Worm (Caenorhabditis elegans) whole organism, L2 larva: Measurements from ENCODE around the gene pcp-1.

Experiments
- ZK546.5 ChIP-seq: sonication (generic microtip); optimal IDR thresholded peaks from 2 replicates; lab custom pipeline; 2017; ENCODE audit warnings: missing biosample characterization, missing genetic modification characterization
- alr-1 ChIP-seq: fragments of 150-350 bp; optimal IDR thresholded peaks from 2 replicates; lab custom pipeline; 2014; ENCODE audit warnings: missing biosample characterization, missing genetic modification characterization
- ama-1 ChIP-seq: fragments of 150-350 bp; optimal IDR thresholded peaks from 2 replicates; lab custom pipeline; 2018; ENCODE audit warnings: inconsistent platforms
- blmp-1 ChIP-seq: sonication (generic microtip); optimal IDR thresholded peaks from 2 replicates; lab custom pipeline; 2017; ENCODE audit warnings: missing genetic modification characterization, mild to moderate bottlenecking, missing compliant biosample characterization, antibody characterized with exemption, moderate library complexity; ENCODE audit not compliant: insufficient read depth
- ceh-16 ChIP-seq: fragments of 150-350 bp; optimal IDR thresholded peaks from 2 replicates; lab custom pipeline; 2014; ENCODE audit warnings: missing biosample characterization, missing genetic modification characterization
- crh-2 ChIP-seq: sonication (generic microtip); optimal IDR thresholded peaks from 2 replicates; lab custom pipeline; 2017; ENCODE audit warnings: missing biosample characterization, missing genetic modification characterization
- dmd-4 ChIP-seq: sonication (generic microtip); optimal IDR thresholded peaks from 2 replicates; lab custom pipeline; 2017; ENCODE audit warnings: missing biosample characterization, missing genetic modification characterization
- egl-27 ChIP-seq: sonication (generic microtip); optimal IDR thresholded peaks from 3 replicates; lab custom pipeline; 2017; ENCODE audit warnings: missing biosample characterization, missing genetic modification reagents, missing genetic modification characterization
- elt-1 ChIP-seq: fragments of 150-350 bp; optimal IDR thresholded peaks from 2 replicates; lab custom pipeline; 2014; ENCODE audit warnings: missing biosample characterization, missing genetic modification characterization
- elt-3 ChIP-seq: sonication (generic microtip); optimal IDR thresholded peaks from 2 replicates; lab custom pipeline; 2017; ENCODE audit warnings: missing biosample characterization, missing genetic modification characterization
- fos-1 ChIP-seq: fragments of 150-350 bp; optimal IDR thresholded peaks from 2 replicates; lab custom pipeline; 2014; ENCODE audit warnings: missing biosample characterization, missing genetic modification characterization
- gmeb-1 ChIP-seq: fragments of 150-350 bp; optimal IDR thresholded peaks from 2 replicates; lab custom pipeline; 2014; ENCODE audit warnings: missing biosample characterization, missing genetic modification characterization
- lin-11 ChIP-seq: fragments of 150-350 bp; sonication (generic microtip); optimal IDR thresholded peaks from 2 replicates; lab custom pipeline; 2014; ENCODE audit warnings: missing biosample characterization, missing genetic modification characterization, inconsistent platforms, mixed read lengths
- lin-39 ChIP-seq: fragments of 150-350 bp; optimal IDR thresholded peaks from 2 replicates; lab custom pipeline; 2014; ENCODE audit warnings: missing biosample characterization, missing genetic modification reagents, missing genetic modification characterization
- lsy-2 ChIP-seq, 2 experiments: fragments of 150-350 bp in 1 of 2; sonication (generic microtip) in 1 of 2; optimal IDR thresholded peaks; 2 replicates each; lab custom pipeline; 2014 to 2017; ENCODE audit warnings: missing biosample characterization in 2 of 2, missing genetic modification characterization in 2 of 2
- mab-5 ChIP-seq: fragments of 150-350 bp; optimal IDR thresholded peaks from 2 replicates; lab custom pipeline; 2014; ENCODE audit warnings: missing biosample characterization, missing genetic modification characterization
- mbf-1 ChIP-seq: sonication (generic microtip); optimal IDR thresholded peaks from 2 replicates; lab custom pipeline; 2017; ENCODE audit warnings: missing biosample characterization, missing genetic modification characterization
- mdl-1 ChIP-seq, 2 experiments: fragments of 150-350 bp in 1 of 2; sonication (generic microtip) in 1 of 2; optimal IDR thresholded peaks; 2 replicates each; lab custom pipeline; 2017; ENCODE audit warnings: missing biosample characterization in 2 of 2, missing genetic modification characterization in 2 of 2
- nhr-11 ChIP-seq: fragments of 150-350 bp; optimal IDR thresholded peaks from 2 replicates; lab custom pipeline; 2014; ENCODE audit warnings: missing biosample characterization, missing genetic modification characterization
- nhr-12 ChIP-seq: fragments of 150-350 bp; optimal IDR thresholded peaks from 2 replicates; lab custom pipeline; 2014; ENCODE audit warnings: missing biosample characterization, missing genetic modification characterization
- nhr-129 ChIP-seq: fragments of 150-350 bp; optimal IDR thresholded peaks from 2 replicates; lab custom pipeline; 2014; ENCODE audit warnings: missing biosample characterization, missing genetic modification characterization
- nhr-23 ChIP-seq: fragments of 150-350 bp; optimal IDR thresholded peaks from 2 replicates; lab custom pipeline; 2014; ENCODE audit warnings: missing biosample characterization, missing genetic modification reagents, missing genetic modification characterization
- nhr-25 ChIP-seq: fragments of 150-350 bp; sonication (generic microtip); optimal IDR thresholded peaks from 3 replicates; lab custom pipeline; 2014; ENCODE audit warnings: missing biosample characterization, missing genetic modification characterization
- nhr-6 ChIP-seq: fragments of 150-350 bp; optimal IDR thresholded peaks from 2 replicates; lab custom pipeline; 2014; ENCODE audit warnings: missing biosample characterization, missing genetic modification characterization
- sem-4 ChIP-seq: fragments of 150-350 bp; optimal IDR thresholded peaks from 2 replicates; lab custom pipeline; 2014; ENCODE audit warnings: missing biosample characterization, missing genetic modification reagents, missing genetic modification characterization
- sma-9 ChIP-seq, 2 experiments: fragments of 150-350 bp in 1 of 2; sonication (generic microtip) in 1 of 2; optimal IDR thresholded peaks; 2 replicates each; lab custom pipeline; 2014 to 2016; ENCODE audit warnings: missing genetic modification characterization in 2 of 2, mild to moderate bottlenecking in 1 of 2, missing biosample characterization in 1 of 2, missing compliant biosample characterization in 1 of 2, missing genetic modification reagents in 1 of 2, moderate library complexity in 1 of 2
- snpc-4 ChIP-seq: fragments of 150-350 bp; optimal IDR thresholded peaks from 2 replicates; lab custom pipeline; 2014; ENCODE audit warnings: missing biosample characterization, missing genetic modification characterization
- unc-39 ChIP-seq: fragments of 150-350 bp; optimal IDR thresholded peaks from 2 replicates; lab custom pipeline; 2014; ENCODE audit warnings: missing biosample characterization, missing genetic modification characterization
- unc-55 ChIP-seq: fragments of 150-350 bp; sonication (generic microtip); optimal IDR thresholded peaks from 3 replicates; lab custom pipeline; 2014; ENCODE audit warnings: missing biosample characterization, missing genetic modification reagents, missing genetic modification characterization
- unc-62 ChIP-seq: fragments of 150-350 bp; optimal IDR thresholded peaks from 2 replicates; lab custom pipeline; 2014; ENCODE audit warnings: missing biosample characterization, missing genetic modification reagents, missing genetic modification characterization
- zag-1 ChIP-seq: fragments of 150-350 bp; optimal IDR thresholded peaks from 2 replicates; lab custom pipeline; 2014; ENCODE audit warnings: missing biosample characterization, missing genetic modification characterization
- ztf-4 ChIP-seq: fragments of 150-350 bp; optimal IDR thresholded peaks from 2 replicates; lab custom pipeline; 2014; ENCODE audit warnings: missing biosample characterization, missing genetic modification characterization

The pcp-1 gene

DNA sequence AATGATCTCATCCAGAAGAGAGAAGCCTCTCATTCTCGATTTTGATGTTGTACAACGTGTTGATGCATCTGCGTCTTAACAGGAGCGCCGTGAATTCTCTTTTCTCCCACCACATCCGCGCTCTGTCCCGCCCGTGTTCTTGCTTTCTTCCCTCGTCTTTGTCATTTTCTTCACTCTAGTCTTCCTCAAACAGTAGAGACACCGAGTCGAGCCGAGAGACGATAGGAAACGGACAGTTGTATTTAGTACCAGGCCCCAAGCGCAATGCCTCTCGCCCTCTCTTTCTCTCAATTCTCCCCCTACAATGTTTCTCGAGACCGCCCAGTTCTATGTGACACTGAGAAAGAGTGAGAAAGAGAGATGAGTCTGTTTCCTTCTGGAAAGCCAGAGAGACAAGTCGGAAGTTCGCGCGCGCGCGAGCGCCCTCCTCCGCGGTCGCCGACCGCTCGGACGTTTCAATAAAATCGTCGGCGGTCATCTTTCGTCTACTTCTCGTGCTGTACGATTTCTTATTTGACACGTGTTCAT lies 29.1 kb upstream of the pcp-1 start, which contains the start of gene ZK112.4 (continued):
- TF ChIP-seq fos-1 (tag; lab: Kevin White, UChicago) = peak; percentile 59
- peak; percentile 68 for TF ChIP-seq ama-1 (lab: Kevin White, UChicago)
- no peak for TF ChIP-seq nhr-23 (tag; lab: Kevin White, UChicago)
- peak; percentile 86 for TF ChIP-seq nhr-129 (tag; lab: Kevin White, UChicago)
- peak; percentile 72 for TF ChIP-seq sem-4 (tag; lab: Kevin White, UChicago)
- peak; percentile 70 for TF ChIP-seq crh-2
- peak; percentile 11 for TF ChIP-seq ZK546.5

- TF ChIP-seq ztf-4 (tag; lab: Kevin White, UChicago) (no peak), nhr-12 (tag; lab: Kevin White, UChicago) (no peak), lin-39 (tag; lab: Kevin White, UChicago) (no peak), egl-27 (tag; lab: Kevin White, UChicago) (no peak), unc-62 (no peak), nhr-23 (tag; lab: Kevin White, UChicago) (no peak), lin-11 (no peak), alr-1 (tag; lab: Kevin White, UChicago) (no peak), ceh-16 (no peak), fos-1 (tag; lab: Kevin White, UChicago) (peak; percentile 85), elt-3 (tag; lab: Kevin White, UChicago) (no peak), sma-9 (GFP tag; optimal IDR thresholded peaks at IDR 0.05; lab: Kevin White, UChicago) (peak; percentile 29), sma-9 (tag; optimal IDR thresholded peaks at IDR 0.05; lab: Kevin White, UChicago) (no peak), sem-4 (tag; lab: Kevin White, UChicago) (no peak), dmd-4 (tag; lab: Kevin White, UChicago) (no peak), gmeb-1 (no peak)
Observed at ce11 chrIII:7730331-7730730, 28.4 kb upstream of the pcp-1 start.

DNA sequence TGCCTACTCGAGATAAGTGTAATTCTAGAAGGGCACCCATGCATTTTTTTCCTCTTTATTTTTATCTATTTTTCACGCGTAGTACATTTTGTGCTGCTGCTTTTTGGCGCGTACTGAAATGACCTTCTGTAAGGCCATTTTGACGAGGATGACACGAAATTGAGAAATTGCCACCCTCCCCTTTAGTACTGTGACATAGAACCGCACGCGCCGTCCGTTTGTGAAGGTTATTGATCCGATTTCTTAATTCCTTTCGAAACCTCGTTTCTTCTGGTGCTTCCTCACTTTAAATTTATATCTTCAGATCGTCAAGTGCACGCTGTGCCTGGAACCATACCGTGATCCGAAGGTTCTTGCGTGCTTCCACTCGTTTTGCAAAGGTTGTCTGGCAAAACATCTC lies 27.6 kb upstream of the pcp-1 start:
- no peak for TF ChIP-seq snpc-4 (tag; lab: Kevin White, UChicago)
- TF ChIP-seq nhr-25 = peak; percentile 17
- TF ChIP-seq, all 48 proteins: peak for 1

DNA sequence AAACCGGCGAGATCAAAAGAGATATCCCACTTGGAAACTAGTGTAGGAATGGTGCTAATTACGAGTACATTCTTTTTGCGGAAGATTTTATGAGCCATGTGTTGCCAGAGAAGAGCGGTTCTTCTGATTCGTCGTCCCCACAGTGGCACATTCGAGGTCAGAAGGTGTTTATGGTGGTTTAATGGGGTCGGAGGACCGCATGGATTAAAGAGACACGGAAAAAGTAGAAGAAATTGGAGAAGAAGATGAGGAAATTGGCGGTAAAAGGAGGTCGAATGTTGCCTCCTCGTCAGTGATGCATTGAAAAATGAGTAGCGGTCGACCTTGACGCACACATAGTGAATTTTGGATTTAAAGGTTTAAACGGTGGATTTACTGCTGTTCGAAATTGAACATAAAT lies 25.1 kb upstream of the pcp-1 start:
- TF ChIP-seq blmp-1 (tag; lab: Kevin White, UChicago) (no peak), sem-4 (tag; lab: Kevin White, UChicago) (no peak), mab-5 (tag; lab: Kevin White, UChicago) (no peak), nhr-129 (tag; lab: Kevin White, UChicago) (peak; percentile 22), nhr-25 (peak; percentile 4)

- no peak for TF ChIP-seq blmp-1 (tag; lab: Kevin White, UChicago)
- TF ChIP-seq crh-2 = no peak
- TF ChIP-seq ama-1 (lab: Kevin White, UChicago) = no peak
- TF ChIP-seq unc-55 (GFP tag; lab: Kevin White, UChicago) = no peak
- no peak for TF ChIP-seq elt-1
- no peak for TF ChIP-seq zag-1 (tag; lab: Kevin White, UChicago)
- TF ChIP-seq nhr-6 (tag; lab: Kevin White, UChicago) = no peak
- TF ChIP-seq mbf-1 (tag; lab: Kevin White, UChicago) = no peak
- TF ChIP-seq nhr-23 (tag; lab: Kevin White, UChicago) = no peak
- TF ChIP-seq fos-1 (tag; lab: Kevin White, UChicago) = no peak
- TF ChIP-seq egl-27 (tag; lab: Kevin White, UChicago) = no peak
Observed at ce11 chrIII:7734105-7734504, 24.6 kb upstream of the pcp-1 start.

ce11 chrIII:7736003-7736402 lies 22.7 kb upstream of the pcp-1 start:
- TF ChIP-seq nhr-11 (tag; lab: Kevin White, UChicago) = no peak
- TF ChIP-seq mdl-1 (tag; optimal IDR thresholded peaks at IDR 0.05; lab: Kevin White, UChicago) = no peak
- TF ChIP-seq egl-27 (tag; lab: Kevin White, UChicago) = no peak
- no peak for TF ChIP-seq unc-62
- no peak for TF ChIP-seq unc-39 (tag; lab: Kevin White, UChicago)
- no peak for TF ChIP-seq elt-1
- TF ChIP-seq nhr-6 (tag; lab: Kevin White, UChicago) = no peak
- no peak for TF ChIP-seq crh-2
- TF ChIP-seq lsy-2 (tag; optimal IDR thresholded peaks at IDR 0.05; lab: Kevin White, UChicago) = no peak
